Worm (Caenorhabditis elegans): ENCODE measurements around the gene T21D12.14.

ce11 chrIV:262460-262859, 25.5 kb downstream of the T21D12.14 start:
- no peak for TF ChIP-seq F37D6.2 (tag; optimal IDR thresholded peaks at IDR 0.05)
- TF ChIP-seq lin-15B (tag; optimal IDR thresholded peaks at IDR 0.05), result no peak
- TF ChIP-seq unc-62 (GFP tag; optimal IDR thresholded peaks at IDR 0.05 in 1 of 2), result no peak
- TF ChIP-seq unc-62 (tag; optimal IDR thresholded peaks at IDR 0.05), result no peak
- TF ChIP-seq mep-1 (tag; optimal IDR thresholded peaks at IDR 0.05), result no peak
- no peak for TF ChIP-seq nhr-237 (tag; optimal IDR thresholded peaks at IDR 0.05)
